Worm (Caenorhabditis elegans) whole organism, mixed stage, embryonic: ENCODE data around the gene F25E5.1.

Experiments
- ces-1 ChIP-seq: fragments of 150-350 bp; optimal IDR thresholded peaks from 2 replicates; lab custom pipeline; 2014; ENCODE audit warnings: missing biosample characterization, missing genetic modification reagents, missing genetic modification characterization
- lsy-2 ChIP-seq: fragments of 150-350 bp; optimal IDR thresholded peaks from 2 replicates; lab custom pipeline; 2014; ENCODE audit warnings: missing biosample characterization, missing genetic modification characterization
- nhr-12 ChIP-seq: fragments of 150-350 bp; optimal IDR thresholded peaks from 2 replicates; lab custom pipeline; 2014; ENCODE audit warnings: missing biosample characterization, missing genetic modification characterization
- nhr-28 ChIP-seq: fragments of 150-350 bp; optimal IDR thresholded peaks from 2 replicates; lab custom pipeline; 2014; ENCODE audit warnings: missing biosample characterization, missing genetic modification characterization
- snpc-4 ChIP-seq: fragments of 150-350 bp; optimal IDR thresholded peaks from 2 replicates; lab custom pipeline; 2014; ENCODE audit warnings: missing biosample characterization, missing genetic modification characterization
- sptf-1 ChIP-seq: sonication (generic microtip); optimal IDR thresholded peaks from 2 replicates; lab custom pipeline; 2017; ENCODE audit warnings: mild to moderate bottlenecking, missing genetic modification characterization, moderate library complexity, missing compliant biosample characterization
- ztf-11 ChIP-seq: fragments of 150-350 bp; optimal IDR thresholded peaks from 2 replicates; lab custom pipeline; 2014; ENCODE audit warnings: missing biosample characterization, missing genetic modification characterization

ce11 chrV:7497440-7497839 is 31.8 kb downstream of the F25E5.1 start, which contains the start of gene srh-79:
- TF ChIP-seq nhr-28 (tag; lab: Kevin White, UChicago) = no peak
- no peak for TF ChIP-seq nhr-12 (tag; lab: Kevin White, UChicago)
- TF ChIP-seq snpc-4 (tag; lab: Kevin White, UChicago) = no peak
- TF ChIP-seq lsy-2 = no peak
- no peak for TF ChIP-seq ztf-11 (tag; lab: Kevin White, UChicago)
- TF ChIP-seq sptf-1 (tag; lab: Kevin White, UChicago) = no peak
- no peak for TF ChIP-seq ces-1 (GFP tag; lab: Kevin White, UChicago)
